Worm (Caenorhabditis elegans) whole organism, L3 larva: ENCODE measurements around the gene C14A6.13.
A peak's percentile ranks its signal among the peaks of the same experiment; 100 is the strongest.

Experiments used
- ama-1 ChIP-seq: fragments of 150-350 bp; optimal IDR thresholded peaks from 2 replicates; lab custom pipeline; 2018
- egl-27 ChIP-seq: sonication (generic microtip); optimal IDR thresholded peaks from 4 replicates; lab custom pipeline; 2017; ENCODE audit warnings: missing biosample characterization, missing genetic modification reagents, missing genetic modification characterization
- fos-1 ChIP-seq: fragments of 150-350 bp; optimal IDR thresholded peaks from 2 replicates; lab custom pipeline; 2014; ENCODE audit warnings: missing biosample characterization, missing genetic modification characterization
- nfya-1 ChIP-seq: sonication (generic microtip); optimal IDR thresholded peaks from 2 replicates; lab custom pipeline; 2017; ENCODE audit warnings: missing genetic modification characterization, mild to moderate bottlenecking, missing compliant biosample characterization, antibody characterized with exemption, moderate library complexity; ENCODE audit not compliant: insufficient read depth
- pqm-1 ChIP-seq: fragments of 150-350 bp; optimal IDR thresholded peaks from 2 replicates; lab custom pipeline; 2017; ENCODE audit warnings: missing biosample characterization, missing genetic modification characterization, inconsistent platforms
- skn-1 ChIP-seq: fragments of 150-350 bp; optimal IDR thresholded peaks from 2 replicates; lab custom pipeline; 2014; ENCODE audit warnings: missing biosample characterization, missing genetic modification characterization
- tbx-2 ChIP-seq: sonication (generic microtip); optimal IDR thresholded peaks from 2 replicates; lab custom pipeline; 2016; ENCODE audit warnings: mild to moderate bottlenecking, missing genetic modification characterization, missing compliant biosample characterization
- unc-39 ChIP-seq: sonication (generic microtip); optimal IDR thresholded peaks from 4 replicates; lab custom pipeline; 2017; ENCODE audit warnings: missing biosample characterization, missing genetic modification characterization

DNA sequence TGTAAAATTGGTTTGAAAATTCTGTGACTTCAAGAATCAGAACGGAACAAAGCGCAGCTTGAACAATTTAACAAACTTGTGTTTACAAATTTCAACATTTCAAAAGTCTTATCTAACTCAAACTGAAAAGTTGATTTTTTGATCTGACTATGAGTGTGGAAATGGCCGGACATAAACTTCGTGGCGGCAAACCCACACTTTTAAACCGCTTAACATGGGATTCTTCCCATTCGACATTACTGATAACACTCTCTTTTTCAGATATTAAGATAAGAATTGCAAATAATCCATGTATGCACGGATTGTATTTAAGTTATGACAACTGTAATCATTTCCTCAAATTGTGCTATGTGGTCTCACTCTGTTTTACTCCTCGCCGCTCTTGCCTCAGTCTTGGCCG, 30.0 kb upstream of the C14A6.13 start, which contains the start of gene clec-42:
- TF ChIP-seq fos-1 (no peak), ama-1 (lab: Kevin White, UChicago) (no peak), tbx-2 (tag; lab: Kevin White, UChicago) (no peak), skn-1 (tag; lab: Kevin White, UChicago) (no peak), egl-27 (tag; lab: Kevin White, UChicago) (no peak), nfya-1 (tag; lab: Kevin White, UChicago) (no peak), unc-39 (tag; lab: Kevin White, UChicago) (no peak), pqm-1 (tag; lab: Kevin White, UChicago) (peak; percentile 31)
